Fruit fly (Drosophila melanogaster) whole organism, embryonic: ENCODE measurements around the gene Naa80.

Experiments used
- Blimp-1 ChIP-seq: fragments of 200-800 bp; sonication (Bioruptor generic); optimal IDR thresholded peaks from 3 replicates; lab custom pipeline; 2018; ENCODE audit warnings: missing biosample characterization, missing genetic modification characterization, mild to moderate bottlenecking, moderate library complexity, missing genetic modification reagents
- CG11723 ChIP-seq: fragments of 200-800 bp; sonication (Bioruptor generic); optimal IDR thresholded peaks from 2 replicates; lab custom pipeline; 2017; ENCODE audit warnings: missing biosample characterization, mild to moderate bottlenecking, missing genetic modification characterization
- CG12219 ChIP-seq: fragments of 200-800 bp; sonication (Bioruptor generic); optimal IDR thresholded peaks from 3 replicates; lab custom pipeline; 2018; ENCODE audit warnings: missing biosample characterization, mild to moderate bottlenecking, missing genetic modification characterization
- CG12236 ChIP-seq: fragments of 200-800 bp; sonication (Bioruptor generic); optimal IDR thresholded peaks from 2 replicates; lab custom pipeline; 2016; ENCODE audit warnings: missing biosample characterization, missing genetic modification characterization
- CG12744 ChIP-seq: fragments of 200-800 bp; sonication (Bioruptor generic); optimal IDR thresholded peaks from 2 replicates; lab custom pipeline; 2016; ENCODE audit warnings: missing biosample characterization, missing genetic modification characterization
- CG13296 ChIP-seq: fragments of 200-800 bp; sonication (Bioruptor generic); optimal IDR thresholded peaks from 3 replicates; lab custom pipeline; 2018; ENCODE audit warnings: missing biosample characterization, mild to moderate bottlenecking, missing genetic modification characterization
- CG17186 ChIP-seq: fragments of 200-800 bp; sonication (Bioruptor generic); optimal IDR thresholded peaks from 3 replicates; lab custom pipeline; 2017; ENCODE audit warnings: missing biosample characterization, missing genetic modification reagents, missing genetic modification characterization
- CG2875 ChIP-seq: fragments of 200-800 bp; sonication (Bioruptor generic); optimal IDR thresholded peaks from 2 replicates; lab custom pipeline; 2017; ENCODE audit warnings: missing biosample characterization, mild to moderate bottlenecking, missing genetic modification characterization, missing genetic modification reagents
- CG2889 ChIP-seq: fragments of 200-800 bp; sonication (Bioruptor generic); IDR thresholded peaks from 3 replicates; pipeline ENCODE4 v1.3.6; 2022; ENCODE audit warnings: missing biosample characterization, missing genetic modification characterization
- CG31224 ChIP-seq: fragments of 200-800 bp; sonication (Bioruptor generic); IDR thresholded peaks from 2 replicates; pipeline ENCODE4 v1.3.6; 2022; ENCODE audit warnings: missing biosample characterization, missing genetic modification characterization
- CG31365 ChIP-seq: fragments of 200-800 bp; sonication (Bioruptor generic); optimal IDR thresholded peaks from 2 replicates; lab custom pipeline; 2018; ENCODE audit warnings: missing biosample characterization, mild to moderate bottlenecking, missing genetic modification characterization
- CG3726 ChIP-seq: fragments of 200-800 bp; sonication (Bioruptor generic); IDR thresholded peaks from 3 replicates; pipeline ENCODE4, ENCODE4 v1.3.6; 2022; ENCODE audit warnings: missing biosample characterization, missing genetic modification characterization
- CG42726 ChIP-seq: fragments of 200-800 bp; sonication (Bioruptor generic); IDR thresholded peaks from 2 replicates; pipeline ENCODE4 v1.3.6; 2022; ENCODE audit warnings: missing biosample characterization, missing genetic modification characterization; ENCODE audit not compliant: partially characterized antibody
- CG6765 ChIP-seq: fragments of 200-800 bp; sonication (Bioruptor generic); optimal IDR thresholded peaks from 3 replicates; lab custom pipeline; 2017; ENCODE audit warnings: missing biosample characterization, mild to moderate bottlenecking, missing genetic modification characterization
- D ChIP-seq, 2 experiments: fragments of 200-800 bp in 1 of 2; fragments of >200 bp in 1 of 2; sonication (Bioruptor generic) in 1 of 2; optimal IDR thresholded peaks; 2 replicates in 1 of 2; 3 replicates in 1 of 2; lab custom pipeline; 2017; ENCODE audit warnings: mild to moderate bottlenecking in 1 of 2, missing biosample characterization in 1 of 2, missing genetic modification characterization in 1 of 2, missing genetic modification reagents in 1 of 2
- Dip3 ChIP-seq: fragments of 200-800 bp; sonication (Bioruptor generic); optimal IDR thresholded peaks from 3 replicates; lab custom pipeline; 2016; ENCODE audit warnings: missing biosample characterization, missing genetic modification characterization
- Doc3 ChIP-seq: fragments of 200-800 bp; sonication (Bioruptor generic); IDR thresholded peaks from 3 replicates; pipeline ENCODE4 v1.3.6; 2022; ENCODE audit warnings: missing biosample characterization, missing genetic modification characterization; ENCODE audit not compliant: partially characterized antibody
- Fer1 ChIP-seq: fragments of 200-800 bp; sonication (Bioruptor generic); optimal IDR thresholded peaks from 2 replicates; lab custom pipeline; 2017; ENCODE audit warnings: missing biosample characterization, mild to moderate bottlenecking, missing genetic modification characterization
- GATAe ChIP-seq: fragments of 200-800 bp; sonication (Bioruptor generic); conservative IDR thresholded peaks from 2 replicates; pipeline ENCODE4 v1.3.6; 2022; ENCODE audit warnings: missing biosample characterization, missing genetic modification characterization
- NC2α ChIP-seq: fragments of 200-800 bp; sonication (Bioruptor generic); optimal IDR thresholded peaks from 2 replicates; lab custom pipeline; 2016; ENCODE audit warnings: missing biosample characterization, missing genetic modification characterization
- NK7.1 ChIP-seq: fragments of 200-800 bp; sonication (Bioruptor generic); optimal IDR thresholded peaks from 3 replicates; lab custom pipeline; 2016; ENCODE audit warnings: missing biosample characterization, missing genetic modification characterization
- Neu2 ChIP-seq: fragments of 200-800 bp; sonication (Bioruptor generic); optimal IDR thresholded peaks from 3 replicates; lab custom pipeline; 2016; ENCODE audit warnings: missing biosample characterization, missing genetic modification characterization, borderline replicate concordance
- Nf-YC ChIP-seq: fragments of 200-800 bp; optimal IDR thresholded peaks from 3 replicates; lab custom pipeline; 2019; ENCODE audit warnings: missing biosample characterization, mild to moderate bottlenecking, missing genetic modification characterization, moderate library complexity
- Pdp1 ChIP-seq, 2 experiments: fragments of 200-800 bp; sonication (Bioruptor generic); optimal IDR thresholded peaks; 3 replicates each; lab custom pipeline; 2016; ENCODE audit warnings: missing biosample characterization in 2 of 2, missing genetic modification characterization in 2 of 2, mild to moderate bottlenecking in 1 of 2, moderate library complexity in 1 of 2
- Sry-β ChIP-seq: fragments of 200-800 bp; sonication (Bioruptor generic); optimal IDR thresholded peaks from 2 replicates; lab custom pipeline; 2018; ENCODE audit warnings: missing biosample characterization, mild to moderate bottlenecking, missing genetic modification characterization, moderate library complexity
- Vsx1 ChIP-seq: fragments of 200-800 bp; sonication (Bioruptor generic); optimal IDR thresholded peaks from 2 replicates; lab custom pipeline; 2017; ENCODE audit warnings: missing biosample characterization, mild to moderate bottlenecking, missing genetic modification characterization, missing genetic modification reagents
- Xbp1 ChIP-seq: fragments of 200-800 bp; sonication (Bioruptor generic); optimal IDR thresholded peaks from 3 replicates; lab custom pipeline; 2016; ENCODE audit warnings: missing biosample characterization, mild to moderate bottlenecking, missing genetic modification characterization
- al ChIP-seq: fragments of 200-800 bp; sonication (Bioruptor generic); IDR thresholded peaks from 2 replicates; pipeline ENCODE4 v1.3.6; 2022; ENCODE audit warnings: missing biosample characterization, missing genetic modification characterization
- bcd ChIP-seq: fragments of 200-800 bp; sonication (Bioruptor generic); optimal IDR thresholded peaks from 2 replicates; lab custom pipeline; 2017; ENCODE audit warnings: missing biosample characterization, mild to moderate bottlenecking, missing genetic modification characterization
- bowl ChIP-seq: fragments of 200-800 bp; sonication (Bioruptor generic); IDR thresholded peaks from 2 replicates; pipeline ENCODE4 v1.3.6; 2022; ENCODE audit warnings: missing biosample characterization, missing genetic modification characterization
- chinmo ChIP-seq: fragments of 200-800 bp; sonication (Bioruptor generic); IDR thresholded peaks from 4 replicates; pipeline ENCODE4 v1.3.6; 2022; ENCODE audit warnings: missing biosample characterization, missing genetic modification characterization; ENCODE audit not compliant: partially characterized antibody
- hbn ChIP-seq: fragments of 200-800 bp; sonication (Bioruptor generic); IDR thresholded peaks from 2 replicates; pipeline ENCODE4 v1.3.6; 2022; ENCODE audit warnings: missing biosample characterization, missing genetic modification characterization; ENCODE audit not compliant: partially characterized antibody
- insv ChIP-seq, 2 experiments: fragments of 200-800 bp; sonication (Bioruptor generic); optimal IDR thresholded peaks; 3 replicates each; lab custom pipeline; 2016 to 2018; ENCODE audit warnings: missing biosample characterization in 2 of 2, missing genetic modification characterization in 2 of 2
- inv ChIP-seq: fragments of 200-800 bp; sonication (Bioruptor generic); IDR thresholded peaks from 2 replicates; pipeline ENCODE4 v1.3.6; 2022; ENCODE audit warnings: missing biosample characterization, missing genetic modification characterization; ENCODE audit not compliant: partially characterized antibody
- kni ChIP-seq: fragments of 200-800 bp; sonication (Bioruptor generic); optimal IDR thresholded peaks from 3 replicates; lab custom pipeline; 2017; ENCODE audit warnings: mild to moderate bottlenecking, missing biosample characterization, missing genetic modification reagents, missing genetic modification characterization
- lilli ChIP-seq: fragments of 200-800 bp; sonication (Bioruptor generic); optimal IDR thresholded peaks from 3 replicates; lab custom pipeline; 2016; ENCODE audit warnings: missing biosample characterization, missing genetic modification characterization
- mld ChIP-seq: fragments of 200-800 bp; sonication (Bioruptor generic); IDR thresholded peaks from 3 replicates; pipeline ENCODE4 v1.3.6; 2022; ENCODE audit warnings: missing biosample characterization, missing genetic modification characterization; ENCODE audit not compliant: partially characterized antibody
- org-1 ChIP-seq: fragments of 200-800 bp; sonication (Bioruptor generic); optimal IDR thresholded peaks from 2 replicates; lab custom pipeline; 2017; ENCODE audit warnings: missing biosample characterization, missing genetic modification characterization
- phol ChIP-seq: fragments of 200-800 bp; sonication (Bioruptor generic); optimal IDR thresholded peaks from 3 replicates; lab custom pipeline; 2018; ENCODE audit warnings: missing biosample characterization, mild to moderate bottlenecking, missing genetic modification characterization, moderate library complexity
- ranshi ChIP-seq: fragments of 200-800 bp; sonication (Bioruptor generic); IDR thresholded peaks from 2 replicates; pipeline ENCODE4 v1.3.6; 2022; ENCODE audit warnings: missing biosample characterization, missing genetic modification characterization
- sima ChIP-seq: fragments of 200-800 bp; sonication (Bioruptor generic); optimal IDR thresholded peaks from 2 replicates; lab custom pipeline; 2016; ENCODE audit warnings: missing biosample characterization, missing genetic modification characterization
- stwl ChIP-seq: fragments of 200-800 bp; sonication (Bioruptor generic); optimal IDR thresholded peaks from 3 replicates; lab custom pipeline; 2018; ENCODE audit warnings: missing biosample characterization, mild to moderate bottlenecking, missing genetic modification characterization, moderate library complexity
- trem ChIP-seq: fragments of 200-800 bp; optimal IDR thresholded peaks from 3 replicates; lab custom pipeline; 2019; ENCODE audit warnings: missing biosample characterization, mild to moderate bottlenecking, missing genetic modification characterization, moderate library complexity
- vnd ChIP-seq: fragments of 200-800 bp; sonication (Bioruptor generic); IDR thresholded peaks from 3 replicates; pipeline ENCODE4 v1.3.6; 2022; ENCODE audit warnings: missing biosample characterization, missing genetic modification characterization; ENCODE audit not compliant: partially characterized antibody
- wdn ChIP-seq: fragments of 200-800 bp; sonication (Bioruptor generic); IDR thresholded peaks from 2 replicates; pipeline ENCODE4 v1.3.6; 2022; ENCODE audit warnings: missing biosample characterization, missing genetic modification characterization
- zen ChIP-seq: fragments of 200-800 bp; sonication (Bioruptor generic); optimal IDR thresholded peaks from 3 replicates; lab custom pipeline; 2018; ENCODE audit warnings: missing biosample characterization, mild to moderate bottlenecking, missing genetic modification characterization, moderate library complexity

Naa80 gene

DNA sequence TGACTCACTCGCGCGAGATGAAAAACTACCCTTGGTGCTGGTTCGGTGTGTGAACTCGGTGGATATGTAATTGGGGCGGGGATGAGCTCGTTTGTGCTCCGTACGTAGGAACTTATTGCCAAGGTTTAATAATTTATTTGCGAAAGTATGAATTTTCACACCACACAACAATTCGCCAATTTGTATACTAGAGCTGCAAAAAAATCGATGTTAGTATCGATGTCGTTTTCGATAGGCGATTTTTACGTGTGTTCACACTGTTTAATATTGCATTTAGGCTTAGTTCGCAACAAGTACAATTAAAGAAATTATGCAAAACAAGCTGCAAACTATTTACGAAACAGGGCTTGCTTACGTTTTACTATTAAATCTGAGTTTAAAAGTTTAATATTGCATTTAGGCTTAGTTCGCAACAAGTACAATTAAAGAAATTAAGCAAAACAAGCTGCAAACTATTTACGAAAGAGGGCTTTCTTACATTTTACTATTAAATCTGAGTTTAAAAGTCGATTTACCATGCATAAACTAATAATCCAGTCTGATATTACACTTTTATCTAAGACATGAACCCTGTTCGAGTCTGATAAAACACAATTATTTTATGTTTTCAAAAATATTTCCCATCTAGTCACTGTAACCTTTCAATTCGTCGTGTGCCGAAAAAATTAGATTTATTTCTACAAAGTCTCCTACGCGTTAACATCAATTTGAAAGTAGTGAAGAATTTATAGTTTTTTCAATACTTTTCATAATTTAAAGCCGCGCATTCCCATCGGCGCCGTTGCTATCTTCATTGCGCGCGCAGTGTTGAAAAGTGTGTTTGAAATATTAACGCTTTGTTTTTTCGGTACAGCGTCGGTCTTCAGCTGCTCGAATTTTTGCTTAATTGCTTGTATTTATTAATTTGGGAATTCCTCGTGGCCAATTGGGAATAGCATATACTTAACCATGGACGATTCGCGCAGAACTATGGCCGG lies 4.4 kb upstream of the Naa80 start, which contains the start of the genes Snap24 and CG8478 (continued):
- TF ChIP-seq phol (tag; lab: Kevin White, UChicago) (peak; percentile 22), Vsx1 (GFP tag; lab: Kevin White, UChicago) (no peak), Fer1 (GFP tag; lab: Kevin White, UChicago) (peak; percentile 5), Blimp-1 (no peak), bowl (no peak), inv (GFP tag; lab: Robert Waterston, UW) (peak; percentile 72), al (no peak), trem (peak; percentile 27), CG11723 (GFP tag; lab: Kevin White, UChicago) (no peak), hbn (peak; percentile 65), CG12744 (GFP tag; lab: Kevin White, UChicago) (no peak), lilli (peak; percentile 30), CG12236 (GFP tag; lab: Kevin White, UChicago) (no peak), D (optimal IDR thresholded peaks at IDR 0.05; lab: Kevin White, UChicago) (no peak), D (GFP tag; optimal IDR thresholded peaks at IDR 0.05; lab: Kevin White, UChicago) (no peak), bcd (GFP tag; lab: Kevin White, UChicago) (no peak), kni (no peak), ranshi (GFP tag; lab: Robert Waterston, UW) (no peak), Dip3 (GFP tag; lab: Kevin White, UChicago) (no peak), zen (tag; lab: Kevin White, UChicago) (peak; percentile 12), CG12219 (GFP tag; lab: Kevin White, UChicago) (no peak), Xbp1 (GFP tag; lab: Kevin White, UChicago) (peak; percentile 13), NK7.1 (no peak), mld (GFP tag; lab: Robert Waterston, UW) (peak; percentile 56; the same call in 2 of the 3 replicates), stwl (tag; lab: Kevin White, UChicago) (peak; percentile 91), Doc3 (GFP tag; lab: Robert Waterston, UW) (peak; percentile 71), CG31365 (no peak), CG2889 (GFP tag; lab: Robert Waterston, UW) (no peak), CG42726 (GFP tag; lab: Robert Waterston, UW) (peak; percentile 45; the same call in 1 of the 2 replicates), Nf-YC (peak; percentile 20), NC2α (GFP tag; lab: Kevin White, UChicago) (no peak), CG6765 (no peak), wdn (no peak), CG3726 (GFP tag; lab: Robert Waterston, UW) (no peak), CG17186 (no peak), org-1 (GFP tag; lab: Kevin White, UChicago) (no peak), CG2875 (GFP tag; lab: Kevin White, UChicago) (no peak), GATAe (no peak), Sry-β (GFP tag; lab: Kevin White, UChicago) (no peak), sima (no peak), CG13296 (GFP tag; lab: Kevin White, UChicago) (no peak), Pdp1 (GFP tag; optimal IDR thresholded peaks at IDR 0.05; lab: Kevin White, UChicago) (peak in 1 of 2 experiments; percentile 22), Neu2 (GFP tag; lab: Kevin White, UChicago) (no peak), insv (GFP tag; optimal IDR thresholded peaks at IDR 0.05; lab: Kevin White, UChicago) (no peak), chinmo (GFP tag; lab: Robert Waterston, UW) (peak; percentile 74; the same call in 2 of the 4 replicates), vnd (GFP tag; lab: Robert Waterston, UW) (peak; percentile 73; the same call in 2 of the 3 replicates), CG31224 (GFP tag; lab: Robert Waterston, UW) (no peak)
